Worm (Caenorhabditis elegans): ENCODE measurements around the gene gst-8.
A peak's percentile ranks its signal among the peaks of the same experiment; 100 is the strongest.
"Not testable (repeated sequence)": the region's sequence is repeated elsewhere in the genome, so short reads cannot be mapped to it uniquely, and the experiment has no call there.

gst-8 gene

ce11 chrII:4915572-4915971 is 32.1 kb downstream of the gst-8 start:
- TF ChIP-seq fkh-4 (tag; optimal IDR thresholded peaks at IDR 0.05; ENCODE audit: borderline replicate concordance) (no peak), lin-14 (GFP tag; optimal IDR thresholded peaks at IDR 0.05) (no peak), nhr-71 (tag; optimal IDR thresholded peaks at IDR 0.05) (no peak), efl-1 (optimal IDR thresholded peaks at IDR 0.05) (no peak), efl-1 (GFP tag; optimal IDR thresholded peaks at IDR 0.05 in 1 of 2) (peak in 1 of 2 experiments; percentile 63), C04F5.9 (tag; optimal IDR thresholded peaks at IDR 0.05) (no peak), ztf-11 (tag; optimal IDR thresholded peaks at IDR 0.05) (no peak), egl-13 (tag; optimal IDR thresholded peaks at IDR 0.05) (no peak), nhr-85 (tag) (peak; percentile 71), unc-30 (tag; optimal IDR thresholded peaks at IDR 0.05) (no peak), lin-39 (tag; optimal IDR thresholded peaks at IDR 0.05) (no peak)

DNA sequence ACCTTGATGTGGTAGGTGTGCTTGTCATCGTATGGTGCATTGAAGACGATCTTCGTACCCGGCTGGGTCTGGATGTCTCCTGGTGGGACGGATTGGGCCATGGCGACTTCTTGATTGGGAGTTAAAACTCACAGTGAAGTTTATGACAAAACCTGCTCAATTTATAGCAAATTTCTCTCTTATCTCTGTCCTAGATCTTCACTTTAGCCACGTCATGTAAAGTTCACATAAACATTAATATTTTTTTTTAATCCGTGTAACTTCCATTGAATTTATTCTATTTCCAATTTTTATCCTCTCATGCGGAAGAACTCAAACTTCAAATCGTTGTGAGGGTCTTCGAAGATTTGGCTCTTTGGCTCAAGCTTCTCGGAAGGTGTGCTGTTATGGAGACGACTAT is 33.0 kb downstream of the gst-8 start, which contains the start of gene msp-31:
Gene msp-31, minus strand, starts transcription at position 101 of the 400 bp plus-strand sequence.
- TF ChIP-seq nhr-19 (GFP tag; conservative IDR thresholded peaks at IDR 0.05); zip-4 (GFP tag; optimal IDR thresholded peaks at IDR 0.05); ceh-63 (GFP tag; optimal IDR thresholded peaks at IDR 0.05): not testable (repeated sequence)

- TF ChIP-seq blmp-1 (tag; optimal IDR thresholded peaks at IDR 0.05) (peak; percentile 52), grh-1 (GFP tag; IDR thresholded peaks at IDR 0.05) (peak; percentile 40), dsc-1 (tag; optimal IDR thresholded peaks at IDR 0.05) (no peak), lin-35 (GFP tag; optimal IDR thresholded peaks at IDR 0.05) (peak in 1 of 2 experiments; percentile 15), unc-130 (tag; optimal IDR thresholded peaks at IDR 0.05) (peak; percentile 11), unc-98 (GFP tag; IDR thresholded peaks at IDR 0.05) (no peak), jun-1 (tag; optimal IDR thresholded peaks at IDR 0.05) (no peak), mef-2 (tag; optimal IDR thresholded peaks at IDR 0.05) (no peak), nhr-85 (tag) (peak; percentile 93), tbx-2 (tag; optimal IDR thresholded peaks at IDR 0.05) (peak; percentile 10), unc-86 (tag; optimal IDR thresholded peaks at IDR 0.05) (no peak), nhr-20 (tag; optimal IDR thresholded peaks at IDR 0.05) (peak; percentile 22), lin-14 (GFP tag; optimal IDR thresholded peaks at IDR 0.05) (peak; percentile 47), efl-1 (optimal IDR thresholded peaks at IDR 0.05) (no peak), efl-1 (GFP tag; optimal IDR thresholded peaks at IDR 0.05 in 1 of 2) (peak in 1 of 2 experiments; percentile 81), sup-37 (GFP tag; optimal IDR thresholded peaks at IDR 0.05) (no peak), elt-3 (tag; optimal IDR thresholded peaks at IDR 0.05) (peak in 1 of 6 experiments; percentile 26)
Measured at ce11 chrII:4918501-4919021, 35.0 kb downstream of the gst-8 start.

ce11 chrII:4920608-4921007 is 37.1 kb downstream of the gst-8 start:
- TF ChIP-seq elt-3 (tag; optimal IDR thresholded peaks at IDR 0.05) (peak in 1 of 6 experiments; percentile 11), isw-1 (GFP tag; IDR thresholded peaks at IDR 0.05) (no peak), zip-4 (GFP tag; optimal IDR thresholded peaks at IDR 0.05) (no peak), elt-2 (tag; optimal IDR thresholded peaks at IDR 0.05) (peak; percentile 50), nhr-47 (tag; optimal IDR thresholded peaks at IDR 0.05) (no peak), hlh-4 (tag; optimal IDR thresholded peaks at IDR 0.05) (no peak), snu-23 (GFP tag; optimal IDR thresholded peaks at IDR 0.05) (no peak)

DNA sequence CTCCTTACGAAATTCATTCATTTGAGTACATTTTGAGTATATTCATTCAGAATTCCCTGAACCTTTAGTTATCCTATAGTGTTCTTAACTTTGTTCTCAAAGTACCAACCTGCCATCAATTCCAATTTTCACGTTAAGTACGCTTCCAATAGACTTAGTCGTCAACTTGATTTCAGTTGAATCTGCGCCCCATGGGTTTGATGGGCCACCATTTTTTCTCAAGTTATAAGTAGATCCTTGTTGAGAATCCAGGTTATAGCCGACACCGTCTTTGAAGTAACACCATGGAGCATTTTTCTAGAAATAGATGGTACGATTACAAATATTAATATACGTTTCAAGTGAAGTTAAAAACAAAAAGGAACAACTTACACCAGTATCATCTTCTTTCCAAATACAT is 41.2 kb downstream of the gst-8 start:
- no peak for TF ChIP-seq fkh-10 (GFP tag; optimal IDR thresholded peaks at IDR 0.05)
- TF ChIP-seq fos-1 (tag; optimal IDR thresholded peaks at IDR 0.05), result no peak
- no peak for TF ChIP-seq swsn-7 (tag; optimal IDR thresholded peaks at IDR 0.05)

Data from whole organism, L1 larva.